Worm (Caenorhabditis elegans) whole organism, mixed stage, embryonic: ENCODE data around the gene mup-4.

Source experiments
- bed-3 ChIP-seq: fragments of 200-800 bp; sonication (Bioruptor generic); optimal IDR thresholded peaks from 3 replicates; lab custom pipeline; 2018; ENCODE audit warnings: mild to moderate bottlenecking, missing genetic modification characterization, moderate library complexity, missing compliant biosample characterization
- blmp-1 ChIP-seq: fragments of 150-350 bp; optimal IDR thresholded peaks from 2 replicates; lab custom pipeline; 2014; ENCODE audit warnings: missing biosample characterization, missing genetic modification characterization
- ceh-39 ChIP-seq: fragments of 150-350 bp; optimal IDR thresholded peaks from 2 replicates; lab custom pipeline; 2014; ENCODE audit warnings: missing biosample characterization, missing genetic modification characterization
- ceh-43 ChIP-seq: fragments of 200-800 bp; sonication (Bioruptor generic); optimal IDR thresholded peaks from 2 replicates; lab custom pipeline; 2018; ENCODE audit warnings: mild to moderate bottlenecking, missing genetic modification characterization, moderate library complexity, missing compliant biosample characterization
- ces-1 ChIP-seq: fragments of 150-350 bp; optimal IDR thresholded peaks from 2 replicates; lab custom pipeline; 2014; ENCODE audit warnings: missing biosample characterization, missing genetic modification reagents, missing genetic modification characterization
- cnd-1 ChIP-seq: fragments of 200-800 bp; sonication (Bioruptor generic); optimal IDR thresholded peaks from 2 replicates; lab custom pipeline; 2018; ENCODE audit warnings: mild to moderate bottlenecking, missing genetic modification characterization, missing compliant biosample characterization
- elt-1 ChIP-seq: sonication (generic microtip); optimal IDR thresholded peaks from 2 replicates; lab custom pipeline; 2017; ENCODE audit warnings: missing genetic modification characterization, mild to moderate bottlenecking, missing compliant biosample characterization, antibody characterized with exemption, moderate library complexity, borderline replicate concordance; ENCODE audit not compliant: insufficient read depth
- elt-3 ChIP-seq: fragments of 150-350 bp; optimal IDR thresholded peaks from 2 replicates; lab custom pipeline; 2014; ENCODE audit warnings: missing biosample characterization, missing genetic modification characterization
- flh-1 ChIP-seq: fragments of 200-800 bp; sonication (Bioruptor generic); optimal IDR thresholded peaks from 2 replicates; lab custom pipeline; 2018; ENCODE audit warnings: mild to moderate bottlenecking, missing genetic modification characterization, moderate library complexity, missing compliant biosample characterization
- hlh-1 ChIP-seq: fragments of 150-350 bp; optimal IDR thresholded peaks from 2 replicates; lab custom pipeline; 2014; ENCODE audit warnings: missing biosample characterization, missing genetic modification reagents, missing genetic modification characterization
- lin-13 ChIP-seq: fragments of 150-350 bp; optimal IDR thresholded peaks from 2 replicates; lab custom pipeline; 2014; ENCODE audit warnings: missing biosample characterization, missing genetic modification characterization
- lin-32 ChIP-seq: fragments of 200-800 bp; sonication (Bioruptor generic); optimal IDR thresholded peaks from 2 replicates; lab custom pipeline; 2018; ENCODE audit warnings: mild to moderate bottlenecking, missing genetic modification characterization, missing compliant biosample characterization
- lsy-2 ChIP-seq: fragments of 150-350 bp; optimal IDR thresholded peaks from 2 replicates; lab custom pipeline; 2014; ENCODE audit warnings: missing biosample characterization, missing genetic modification characterization
- mls-2 ChIP-seq: sonication (generic microtip); optimal IDR thresholded peaks from 2 replicates; lab custom pipeline; 2016; ENCODE audit warnings: mild to moderate bottlenecking, missing genetic modification characterization, moderate library complexity, missing compliant biosample characterization
- nhr-12 ChIP-seq: fragments of 150-350 bp; optimal IDR thresholded peaks from 2 replicates; lab custom pipeline; 2014; ENCODE audit warnings: missing biosample characterization, missing genetic modification characterization
- nhr-2 ChIP-seq: fragments of 150-350 bp; optimal IDR thresholded peaks from 2 replicates; lab custom pipeline; 2014; ENCODE audit warnings: missing biosample characterization, missing genetic modification characterization
- nhr-237 ChIP-seq: fragments of 150-350 bp; optimal IDR thresholded peaks from 2 replicates; lab custom pipeline; 2014; ENCODE audit warnings: missing biosample characterization, missing genetic modification characterization
- nhr-28 ChIP-seq: fragments of 150-350 bp; optimal IDR thresholded peaks from 2 replicates; lab custom pipeline; 2014; ENCODE audit warnings: missing biosample characterization, missing genetic modification characterization
- sem-2 ChIP-seq: fragments of 200-800 bp; sonication (Bioruptor generic); optimal IDR thresholded peaks from 2 replicates; lab custom pipeline; 2018; ENCODE audit warnings: mild to moderate bottlenecking, missing genetic modification characterization, missing compliant biosample characterization
- sptf-1 ChIP-seq: sonication (generic microtip); optimal IDR thresholded peaks from 2 replicates; lab custom pipeline; 2017; ENCODE audit warnings: mild to moderate bottlenecking, missing genetic modification characterization, moderate library complexity, missing compliant biosample characterization
- tbx-8 ChIP-seq: fragments of 200-800 bp; sonication (Bioruptor generic); optimal IDR thresholded peaks from 2 replicates; lab custom pipeline; 2018; ENCODE audit warnings: mild to moderate bottlenecking, missing genetic modification characterization, moderate library complexity, missing compliant biosample characterization
- unc-120 ChIP-seq: sonication (generic microtip); optimal IDR thresholded peaks from 2 replicates; lab custom pipeline; 2017; ENCODE audit warnings: missing genetic modification characterization, missing compliant biosample characterization; ENCODE audit not compliant: poor library complexity, severe bottlenecking
- unc-39 ChIP-seq: fragments of 150-350 bp; optimal IDR thresholded peaks from 2 replicates; lab custom pipeline; 2014; ENCODE audit warnings: missing biosample characterization, missing genetic modification characterization
- unc-62 ChIP-seq: fragments of 150-350 bp; optimal IDR thresholded peaks from 2 replicates; lab custom pipeline; 2014; ENCODE audit warnings: missing biosample characterization, missing genetic modification reagents, missing genetic modification characterization
- ztf-11 ChIP-seq: fragments of 150-350 bp; optimal IDR thresholded peaks from 2 replicates; lab custom pipeline; 2014; ENCODE audit warnings: missing biosample characterization, missing genetic modification characterization

Gene mup-4

ce11 chrIII:7489055-7489534 is at the start of gene mup-4:
mup-4 (minus strand) TSS chrIII:7489105.
- TF ChIP-seq tbx-8 (GFP tag; lab: Kevin White, UChicago) (no peak), cnd-1 (no peak), lin-13 (tag; lab: Kevin White, UChicago) (no peak)

- no peak for TF ChIP-seq nhr-237 (tag; lab: Kevin White, UChicago)
- TF ChIP-seq unc-120 (tag; lab: Kevin White, UChicago) = no peak
- TF ChIP-seq unc-62 (GFP tag; lab: Kevin White, UChicago) = peak; percentile 44
These were observed 47.7 kb upstream of the mup-4 start, which contains the start of gene lin-39 for ce11 chrIII:7536559-7536958. lin-39 (minus strand) TSS chrIII:7536632.

ce11 chrIII:7535347-7535746 is 46.4 kb upstream of the mup-4 start:
- TF ChIP-seq blmp-1 (tag; lab: Kevin White, UChicago) (no peak), elt-1 (tag; lab: Kevin White, UChicago) (no peak)

- no peak for TF ChIP-seq bed-3 (GFP tag; lab: Kevin White, UChicago)
- peak; percentile 45 for TF ChIP-seq unc-120 (tag; lab: Kevin White, UChicago)
- TF ChIP-seq hlh-1 = peak; percentile 45
- TF ChIP-seq unc-62 (GFP tag; lab: Kevin White, UChicago) = peak; percentile 82
- no peak for TF ChIP-seq flh-1 (GFP tag; lab: Kevin White, UChicago)
- peak; percentile 29 for TF ChIP-seq lsy-2 (tag; lab: Kevin White, UChicago)
- TF ChIP-seq ceh-43 = no peak
These were observed 45.7 kb upstream of the mup-4 start for ce11 chrIII:7534648-7535047.

ce11 chrIII:7533012-7533411 is 44.1 kb upstream of the mup-4 start:
- TF ChIP-seq lin-32 = no peak
- TF ChIP-seq ceh-39 (tag; lab: Kevin White, UChicago) = no peak
- no peak for TF ChIP-seq lsy-2 (tag; lab: Kevin White, UChicago)
- TF ChIP-seq unc-39 (tag; lab: Kevin White, UChicago) = no peak
- TF ChIP-seq elt-3 = no peak
- TF ChIP-seq elt-1 (tag; lab: Kevin White, UChicago) = no peak
- no peak for TF ChIP-seq ces-1 (GFP tag; lab: Kevin White, UChicago)
- no peak for TF ChIP-seq nhr-12
- TF ChIP-seq sptf-1 (tag; lab: Kevin White, UChicago) = no peak

- TF ChIP-seq nhr-2 (tag; lab: Kevin White, UChicago) = no peak
- no peak for TF ChIP-seq flh-1 (GFP tag; lab: Kevin White, UChicago)
- peak; percentile 72 for TF ChIP-seq unc-62 (GFP tag; lab: Kevin White, UChicago)
- TF ChIP-seq hlh-1 = peak; percentile 67
- TF ChIP-seq mls-2 = no peak
These were observed 42.5 kb upstream of the mup-4 start for ce11 chrIII:7531385-7531784.

- no peak for TF ChIP-seq cnd-1
- no peak for TF ChIP-seq unc-39 (tag; lab: Kevin White, UChicago)
- no peak for TF ChIP-seq nhr-2 (tag; lab: Kevin White, UChicago)
- TF ChIP-seq nhr-12 = no peak
- TF ChIP-seq sem-2 (GFP tag; lab: Kevin White, UChicago) = no peak
- TF ChIP-seq nhr-28 (tag; lab: Kevin White, UChicago) = no peak
- no peak for TF ChIP-seq flh-1 (GFP tag; lab: Kevin White, UChicago)
- TF ChIP-seq hlh-1 = no peak
- no peak for TF ChIP-seq sptf-1 (tag; lab: Kevin White, UChicago)
- TF ChIP-seq ztf-11 = no peak
- TF ChIP-seq unc-120 (tag; lab: Kevin White, UChicago) = no peak
- TF ChIP-seq ceh-43 = no peak
- no peak for TF ChIP-seq bed-3 (GFP tag; lab: Kevin White, UChicago)
These were observed 41.9 kb upstream of the mup-4 start for ce11 chrIII:7530830-7531229.

ce11 chrIII:7530108-7530507 is 41.2 kb upstream of the mup-4 start:
- peak; percentile 70 for TF ChIP-seq hlh-1
- TF ChIP-seq elt-3 = no peak
- no peak for TF ChIP-seq flh-1 (GFP tag; lab: Kevin White, UChicago)
- TF ChIP-seq unc-62 (GFP tag; lab: Kevin White, UChicago) = peak; percentile 79
